Worm (Caenorhabditis elegans): Measurements from ENCODE around the gene sri-30.

- no peak for TF ChIP-seq ama-1 (optimal IDR thresholded peaks at IDR 0.05)
- TF ChIP-seq snpc-4 (tag; optimal IDR thresholded peaks at IDR 0.05), result no peak
- no peak for TF ChIP-seq R02D3.7 (tag; optimal IDR thresholded peaks at IDR 0.05)
- no peak for TF ChIP-seq mab-5 (tag; optimal IDR thresholded peaks at IDR 0.05)
- TF ChIP-seq ztf-11 (tag; optimal IDR thresholded peaks at IDR 0.05), result no peak
- TF ChIP-seq elt-3 (tag; optimal IDR thresholded peaks at IDR 0.05), result no peak
- no peak for TF ChIP-seq lin-39 (tag; optimal IDR thresholded peaks at IDR 0.05)
- no peak for TF ChIP-seq blmp-1 (tag; optimal IDR thresholded peaks at IDR 0.05; ENCODE audit: insufficient read depth)
These were observed 33.8 kb upstream of the sri-30 start, which contains the start of gene C41H7.9 for ce11 chrII:3012133-3012532.

All from whole organism, L2 larva.